Fruit fly (Drosophila melanogaster): ENCODE results near the gene CG6999.

CG6999 gene

DNA sequence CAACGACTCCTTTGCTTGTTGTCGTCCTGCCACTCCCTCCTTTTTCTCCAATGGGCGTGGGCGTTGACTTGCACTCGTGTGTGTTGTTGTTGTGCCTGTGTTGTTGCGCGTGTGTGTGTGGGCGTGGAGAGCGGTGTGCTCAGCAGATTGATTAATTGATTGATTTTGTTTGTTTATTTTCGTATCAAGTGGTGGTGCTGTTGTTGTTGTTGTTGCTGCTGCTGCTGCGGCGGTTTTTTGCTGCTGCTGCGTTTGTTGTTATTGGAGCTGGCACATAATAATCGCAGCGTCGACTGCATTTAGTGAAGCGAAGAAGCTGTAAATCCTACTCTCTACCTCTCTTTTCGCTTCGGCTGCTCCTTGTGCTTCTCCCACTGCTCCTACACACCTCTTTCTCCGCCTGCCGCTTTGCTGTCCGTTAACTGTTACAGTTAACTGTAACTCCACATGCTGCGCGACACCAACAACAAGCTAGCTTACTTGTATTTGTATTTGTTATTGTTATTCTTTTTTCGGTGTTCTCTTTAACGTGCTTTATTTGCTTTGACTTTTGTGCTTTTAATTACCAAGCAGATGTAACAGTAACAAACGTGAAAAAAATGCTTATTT is 46.2 kb downstream of the CG6999 start (continued):
- TF ChIP-seq Fer1 (GFP tag; optimal IDR thresholded peaks at IDR 0.05) (no peak), CG3065 (GFP tag; optimal IDR thresholded peaks at IDR 0.05) (peak; percentile 23), MTF-1 (GFP tag; optimal IDR thresholded peaks at IDR 0.05; ENCODE audit: borderline replicate concordance) (no peak), insv (GFP tag; optimal IDR thresholded peaks at IDR 0.05) (no peak), CG7963 (GFP tag; IDR thresholded peaks at IDR 0.05; ENCODE audit: partially characterized antibody) (no peak), sqz (GFP tag; optimal IDR thresholded peaks at IDR 0.05) (no peak), Gug (GFP tag; IDR thresholded peaks at IDR 0.05) (no peak), esg (GFP tag; conservative IDR thresholded peaks at IDR 0.05) (no peak), pfk (GFP tag; optimal IDR thresholded peaks at IDR 0.05) (no peak), Antp (GFP tag; optimal IDR thresholded peaks at IDR 0.05) (no peak), br (optimal IDR thresholded peaks at IDR 0.05) (no peak), so (GFP tag; IDR thresholded peaks at IDR 0.05) (no peak), tio (GFP tag; optimal IDR thresholded peaks at IDR 0.05) (no peak), CG10543 (GFP tag; optimal IDR thresholded peaks at IDR 0.05) (no peak), wdn (GFP tag; IDR thresholded peaks at IDR 0.05) (no peak), da (GFP tag; optimal IDR thresholded peaks at IDR 0.05) (no peak), fd102C (GFP tag; optimal IDR thresholded peaks at IDR 0.05) (no peak)

DNA sequence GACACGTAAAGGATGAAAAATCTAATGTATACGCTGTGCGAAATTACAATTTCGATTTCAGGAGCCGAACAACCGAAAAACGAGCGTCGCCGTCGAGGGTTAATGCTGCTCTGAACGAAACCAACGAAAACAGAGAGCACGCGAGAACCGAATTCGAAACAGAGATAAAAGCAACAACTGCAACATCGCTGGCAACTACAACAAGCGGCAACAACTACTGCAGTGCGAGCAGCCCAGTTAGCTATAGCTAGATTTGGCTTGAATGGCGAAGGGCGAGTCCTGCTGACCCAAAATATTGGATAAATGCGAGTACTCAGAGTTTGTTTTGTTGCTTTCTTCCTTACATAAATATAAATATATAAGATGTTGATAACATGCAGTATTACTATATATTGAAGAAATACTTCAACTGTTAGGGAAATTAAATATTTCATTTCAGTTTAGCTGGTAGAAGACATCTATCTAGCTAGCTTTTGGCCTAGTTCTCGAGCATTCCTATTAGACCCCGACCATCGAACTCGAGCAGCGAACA is 46.8 kb downstream of the CG6999 start, which contains the start of gene fend:
Gene fend, minus strand, starts transcription at position 178 of the 532 bp plus-strand sequence.
- TF ChIP-seq CG7963 (GFP tag; IDR thresholded peaks at IDR 0.05; ENCODE audit: partially characterized antibody) (no peak), TFAM (GFP tag; optimal IDR thresholded peaks at IDR 0.05) (no peak), CG31224 (GFP tag; IDR thresholded peaks at IDR 0.05) (no peak), CG9215 (GFP tag; IDR thresholded peaks at IDR 0.05) (no peak), CG30431 (GFP tag; optimal IDR thresholded peaks at IDR 0.05) (no peak), CG17802 (tag; optimal IDR thresholded peaks at IDR 0.05) (no peak), Tbp (GFP tag; optimal IDR thresholded peaks at IDR 0.05) (peak; percentile 90), CG1792 (GFP tag; optimal IDR thresholded peaks at IDR 0.05) (no peak), CG12769 (tag; optimal IDR thresholded peaks at IDR 0.05) (peak; percentile 31), CG6791 (GFP tag; IDR thresholded peaks at IDR 0.05; ENCODE audit: partially characterized antibody) (no peak), CG34376 (GFP tag; optimal IDR thresholded peaks at IDR 0.05) (peak; percentile 37), CG6813 (GFP tag; optimal IDR thresholded peaks at IDR 0.05) (no peak), abd-A (tag; optimal IDR thresholded peaks at IDR 0.05) (peak; percentile 9), nmo (GFP tag; optimal IDR thresholded peaks at IDR 0.05) (peak; percentile 43), dmrt99B (tag; optimal IDR thresholded peaks at IDR 0.05) (peak; percentile 53), CG1832 (GFP tag; optimal IDR thresholded peaks at IDR 0.05) (no peak), bigmax (GFP tag; optimal IDR thresholded peaks at IDR 0.05) (no peak), Stat92E (GFP tag; optimal IDR thresholded peaks at IDR 0.05) (peak in 1 of 3 experiments; percentile 60), D19B (GFP tag; optimal IDR thresholded peaks at IDR 0.05) (no peak), CG7372 (GFP tag; IDR thresholded peaks at IDR 0.05) (no peak), Max (GFP tag; optimal IDR thresholded peaks at IDR 0.05) (peak; percentile 44), toy (GFP tag; IDR thresholded peaks at IDR 0.05) (no peak), CG3838 (GFP tag; optimal IDR thresholded peaks at IDR 0.05) (peak; percentile 83), fd3F (GFP tag; optimal IDR thresholded peaks at IDR 0.05) (no peak), nau (GFP tag; optimal IDR thresholded peaks at IDR 0.05) (peak; percentile 18), CG11504 (tag; optimal IDR thresholded peaks at IDR 0.05) (peak; percentile 73), Bteb2 (GFP tag; optimal IDR thresholded peaks at IDR 0.05) (no peak), maf-S (GFP tag; optimal IDR thresholded peaks at IDR 0.05) (no peak), Hr78 (GFP tag; optimal IDR thresholded peaks at IDR 0.05) (peak in 1 of 2 experiments; percentile 25), CG10431 (GFP tag; optimal IDR thresholded peaks at IDR 0.05) (no peak), dimm (GFP tag; IDR thresholded peaks at IDR 0.05) (no peak), CG4282 (GFP tag; optimal IDR thresholded peaks at IDR 0.05) (no peak), CG7556 (GFP tag; optimal IDR thresholded peaks at IDR 0.05) (peak; percentile 62)

All from whole organism, embryonic.